Worm (Caenorhabditis elegans) whole organism, L2 larva: ENCODE measurements around the gene Y38H6C.25.

Source experiments
- blmp-1 ChIP-seq: sonication (generic microtip); optimal IDR thresholded peaks from 2 replicates; lab custom pipeline; 2017; ENCODE audit warnings: missing genetic modification characterization, mild to moderate bottlenecking, missing compliant biosample characterization, antibody characterized with exemption, moderate library complexity; ENCODE audit not compliant: insufficient read depth
- dmd-4 ChIP-seq: sonication (generic microtip); optimal IDR thresholded peaks from 2 replicates; lab custom pipeline; 2017; ENCODE audit warnings: missing biosample characterization, missing genetic modification characterization
- elt-3 ChIP-seq: sonication (generic microtip); optimal IDR thresholded peaks from 2 replicates; lab custom pipeline; 2017; ENCODE audit warnings: missing biosample characterization, missing genetic modification characterization
- mdl-1 ChIP-seq, 2 experiments: fragments of 150-350 bp in 1 of 2; sonication (generic microtip) in 1 of 2; optimal IDR thresholded peaks; 2 replicates each; lab custom pipeline; 2017; ENCODE audit warnings: missing biosample characterization in 2 of 2, missing genetic modification characterization in 2 of 2
- nhr-11 ChIP-seq: fragments of 150-350 bp; optimal IDR thresholded peaks from 2 replicates; lab custom pipeline; 2014; ENCODE audit warnings: missing biosample characterization, missing genetic modification characterization
- nhr-12 ChIP-seq: fragments of 150-350 bp; optimal IDR thresholded peaks from 2 replicates; lab custom pipeline; 2014; ENCODE audit warnings: missing biosample characterization, missing genetic modification characterization
- nhr-237 ChIP-seq: fragments of 150-350 bp; optimal IDR thresholded peaks from 2 replicates; lab custom pipeline; 2014; ENCODE audit warnings: missing biosample characterization, missing genetic modification characterization
- nhr-6 ChIP-seq: fragments of 150-350 bp; optimal IDR thresholded peaks from 2 replicates; lab custom pipeline; 2014; ENCODE audit warnings: missing biosample characterization, missing genetic modification characterization
- snpc-4 ChIP-seq: fragments of 150-350 bp; optimal IDR thresholded peaks from 2 replicates; lab custom pipeline; 2014; ENCODE audit warnings: missing biosample characterization, missing genetic modification characterization
- unc-39 ChIP-seq: fragments of 150-350 bp; optimal IDR thresholded peaks from 2 replicates; lab custom pipeline; 2014; ENCODE audit warnings: missing biosample characterization, missing genetic modification characterization
- unc-62 ChIP-seq: fragments of 150-350 bp; optimal IDR thresholded peaks from 2 replicates; lab custom pipeline; 2014; ENCODE audit warnings: missing biosample characterization, missing genetic modification reagents, missing genetic modification characterization
- zag-1 ChIP-seq: fragments of 150-350 bp; optimal IDR thresholded peaks from 2 replicates; lab custom pipeline; 2014; ENCODE audit warnings: missing biosample characterization, missing genetic modification characterization
- ztf-1 ChIP-seq: fragments of 200-800 bp; sonication (Bioruptor generic); conservative IDR thresholded peaks from 2 replicates; pipeline ENCODE4 v1.3.6; 2022; ENCODE audit warnings: missing genetic modification characterization, missing compliant biosample characterization

DNA sequence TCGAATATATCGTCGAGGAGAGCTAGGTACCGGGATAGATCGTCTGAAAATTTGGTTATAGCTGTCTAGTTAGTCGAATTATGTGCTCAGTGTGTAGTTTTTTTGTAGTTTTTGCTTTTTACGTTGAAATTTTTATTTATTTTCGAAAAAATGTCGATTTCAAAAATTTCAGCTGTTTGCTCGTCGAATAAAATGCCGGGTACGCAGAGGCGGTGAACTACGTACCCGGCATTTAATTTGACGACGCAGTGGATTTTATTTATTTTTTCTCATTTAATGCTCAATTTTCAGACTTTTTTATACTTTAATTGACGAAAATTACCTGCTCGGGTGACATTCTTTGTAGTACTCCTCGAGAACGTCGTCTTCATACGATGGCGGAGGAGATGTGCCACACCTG is 42.0 kb upstream of the Y38H6C.25 start:
- TF ChIP-seq nhr-11 (tag; lab: Kevin White, UChicago): no peak
- no peak for TF ChIP-seq nhr-12 (tag; lab: Kevin White, UChicago)
- no peak for TF ChIP-seq ztf-1 (GFP tag; lab: Robert Waterston, UW)
- no peak for TF ChIP-seq dmd-4
- no peak for TF ChIP-seq unc-39 (tag; lab: Kevin White, UChicago)
- TF ChIP-seq elt-3 (tag; lab: Kevin White, UChicago): no peak
- TF ChIP-seq snpc-4 (tag; lab: Kevin White, UChicago): no peak
- no peak for TF ChIP-seq blmp-1 (tag; lab: Kevin White, UChicago)
- no peak for TF ChIP-seq zag-1 (tag; lab: Kevin White, UChicago)
- TF ChIP-seq unc-62 (GFP tag; lab: Kevin White, UChicago): no peak
- no peak for TF ChIP-seq nhr-6
- TF ChIP-seq mdl-1 (tag; optimal IDR thresholded peaks at IDR 0.05; lab: Kevin White, UChicago): no peak
- no peak for TF ChIP-seq nhr-237 (tag; lab: Kevin White, UChicago)
